Worm (Caenorhabditis elegans): ENCODE results near the gene H23N18.5.

DNA sequence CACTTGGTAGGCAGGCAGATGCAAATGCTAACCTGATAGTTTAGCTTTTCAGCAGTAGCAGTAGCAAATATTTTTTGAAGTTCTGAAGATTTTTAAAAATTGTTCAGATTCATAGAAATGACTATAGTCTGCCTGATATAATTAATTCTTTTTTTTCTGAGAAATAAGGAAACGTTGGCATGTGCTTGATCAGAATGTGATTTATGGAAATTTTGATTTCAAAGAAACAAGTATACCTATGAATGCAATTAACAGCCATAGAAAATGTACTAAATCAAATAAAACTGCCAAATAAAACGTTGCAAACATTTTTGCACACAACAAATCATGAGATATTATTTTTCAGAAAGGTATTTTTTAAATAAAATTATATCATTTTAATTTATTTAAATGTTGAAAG lies 41.6 kb downstream of the H23N18.5 start:
- TF ChIP-seq elt-3 (tag; optimal IDR thresholded peaks at IDR 0.05) (no peak), skn-1 (tag; optimal IDR thresholded peaks at IDR 0.05) (no peak), lin-13 (GFP tag; optimal IDR thresholded peaks at IDR 0.05) (no peak), alr-1 (tag; optimal IDR thresholded peaks at IDR 0.05; ENCODE audit: borderline replicate concordance) (no peak), pag-3 (tag; optimal IDR thresholded peaks at IDR 0.05; ENCODE audit: borderline replicate concordance, insufficient read depth) (no peak)
